Fruit fly (Drosophila melanogaster): ENCODE results near the gene ND-20L.

The ND-20L gene

dm6 chr3R:29478952-29479538, 36.5 kb upstream of the ND-20L start:
- TF ChIP-seq vvl (GFP tag; IDR thresholded peaks at IDR 0.05), result peak; percentile 82
- TF ChIP-seq Kr (GFP tag; optimal IDR thresholded peaks at IDR 0.05), result no peak
- TF ChIP-seq CG6854 (GFP tag; optimal IDR thresholded peaks at IDR 0.05), result peak; percentile 42
- peak; percentile 18 for TF ChIP-seq Ets97D (GFP tag; optimal IDR thresholded peaks at IDR 0.05)
- TF ChIP-seq Ssrp (tag; optimal IDR thresholded peaks at IDR 0.05), result peak; percentile 14
- no peak for TF ChIP-seq dmrt11E (tag; optimal IDR thresholded peaks at IDR 0.05)
- 0 out of 2 replicates have a peak, but pooled peaks have one; percentile 21 for TF ChIP-seq CG11696 (GFP tag; IDR thresholded peaks at IDR 0.05)
- TF ChIP-seq CG13624 (GFP tag; optimal IDR thresholded peaks at IDR 0.05), result peak; percentile 40
- no peak for TF ChIP-seq Dfd (GFP tag; optimal IDR thresholded peaks at IDR 0.05)
- peak; percentile 29; the same call in 1 of the 2 replicates for TF ChIP-seq gsb (GFP tag; IDR thresholded peaks at IDR 0.05)
- TF ChIP-seq HLH54F (GFP tag; optimal IDR thresholded peaks at IDR 0.05), result peak; percentile 20
- peak in 1 of 2 experiments; percentile 56 for TF ChIP-seq Trl (optimal IDR thresholded peaks at IDR 0.05)
- no peak for TF ChIP-seq Trl (GFP tag; optimal IDR thresholded peaks at IDR 0.05)
- TF ChIP-seq Opbp (GFP tag; IDR thresholded peaks at IDR 0.05; ENCODE audit: partially characterized antibody), result 0 out of 3 replicates have a peak, but pooled peaks have one; percentile 27
- peak; percentile 76 for TF ChIP-seq ken (GFP tag; IDR thresholded peaks at IDR 0.05)
- no peak for TF ChIP-seq Sin3A (optimal IDR thresholded peaks at IDR 0.05)
- TF ChIP-seq z (GFP tag; IDR thresholded peaks at IDR 0.05), result no peak
- 0 out of 2 replicates have a peak, but pooled peaks have one; percentile 39 for TF ChIP-seq CG43689 (GFP tag; IDR thresholded peaks at IDR 0.05)
- TF ChIP-seq gsb-n (tag; optimal IDR thresholded peaks at IDR 0.05), result no peak
- TF ChIP-seq Doc3 (GFP tag; IDR thresholded peaks at IDR 0.05; ENCODE audit: partially characterized antibody), result no peak
- no peak for TF ChIP-seq abd-A (tag; optimal IDR thresholded peaks at IDR 0.05)
- TF ChIP-seq CG15696 (tag; optimal IDR thresholded peaks at IDR 0.05), result no peak
- peak; percentile 71 for TF ChIP-seq H15 (GFP tag; IDR thresholded peaks at IDR 0.05)
- TF ChIP-seq Awh (GFP tag; IDR thresholded peaks at IDR 0.05), result no peak
- peak in 1 of 2 experiments; percentile 9 for TF ChIP-seq chif (GFP tag; optimal IDR thresholded peaks at IDR 0.05)
- peak; percentile 51 for TF ChIP-seq CG6689 (GFP tag; IDR thresholded peaks at IDR 0.05)
- no peak for TF ChIP-seq CG1832 (GFP tag; optimal IDR thresholded peaks at IDR 0.05)
- TF ChIP-seq tio (GFP tag; optimal IDR thresholded peaks at IDR 0.05), result no peak
- peak; percentile 78 for TF ChIP-seq PHDP (tag; optimal IDR thresholded peaks at IDR 0.05)
- no peak; the same call in 1 of the 3 replicates for TF ChIP-seq otp (GFP tag; IDR thresholded peaks at IDR 0.05)
- TF ChIP-seq CG8359 (GFP tag; optimal IDR thresholded peaks at IDR 0.05; ENCODE audit: borderline replicate concordance), result peak; percentile 28
- TF ChIP-seq CG10979 (tag; optimal IDR thresholded peaks at IDR 0.05), result peak; percentile 27
- peak; percentile 51 for TF ChIP-seq Blimp-1 (GFP tag; optimal IDR thresholded peaks at IDR 0.05)
- TF ChIP-seq Lpt (GFP tag; optimal IDR thresholded peaks at IDR 0.05), result no peak
- TF ChIP-seq lilli (GFP tag; optimal IDR thresholded peaks at IDR 0.05), result peak; percentile 22
- no peak for TF ChIP-seq CG16779 (GFP tag; IDR thresholded peaks at IDR 0.05)
- TF ChIP-seq CG17359 (tag; optimal IDR thresholded peaks at IDR 0.05), result peak; percentile 72
- TF ChIP-seq Atf6 (GFP tag; IDR thresholded peaks at IDR 0.05), result peak; percentile 71
- TF ChIP-seq CG7271 (tag; optimal IDR thresholded peaks at IDR 0.05), result no peak
- peak; percentile 7 for TF ChIP-seq emc (GFP tag; optimal IDR thresholded peaks at IDR 0.05)
- TF ChIP-seq Stat92E (GFP tag; optimal IDR thresholded peaks at IDR 0.05), result no peak
- no peak for TF ChIP-seq Chrac-16 (GFP tag; optimal IDR thresholded peaks at IDR 0.05)
- TF ChIP-seq toy (GFP tag; IDR thresholded peaks at IDR 0.05), result peak; percentile 63; the same call in 1 of the 2 replicates
- TF ChIP-seq CG7963 (GFP tag; IDR thresholded peaks at IDR 0.05; ENCODE audit: partially characterized antibody), result no peak
- peak; percentile 13 for TF ChIP-seq mam (GFP tag; optimal IDR thresholded peaks at IDR 0.05)
- peak; percentile 76 for TF ChIP-seq Jarid2 (GFP tag; optimal IDR thresholded peaks at IDR 0.05)
- peak; percentile 32 for TF ChIP-seq CG18476 (GFP tag; optimal IDR thresholded peaks at IDR 0.05)
- peak; percentile 7 for TF ChIP-seq CG16863 (GFP tag; optimal IDR thresholded peaks at IDR 0.05)
- TF ChIP-seq slou (GFP tag; optimal IDR thresholded peaks at IDR 0.05), result no peak
- TF ChIP-seq Mad (GFP tag; optimal IDR thresholded peaks at IDR 0.05), result no peak
